Fruit fly (Drosophila melanogaster) whole organism, pupa: ENCODE data around the gene CG42580.

Experiments
- CG10348 ChIP-seq: fragments of 200-800 bp; sonication (Bioruptor generic); IDR thresholded peaks from 2 replicates; pipeline ENCODE4 v1.3.6; 2022; ENCODE audit warnings: missing biosample characterization, missing genetic modification characterization
- CG13204 ChIP-seq: fragments of 200-800 bp; sonication (Bioruptor generic); optimal IDR thresholded peaks from 2 replicates; lab custom pipeline; 2018; ENCODE audit warnings: missing biosample characterization, mild to moderate bottlenecking, missing genetic modification characterization, moderate library complexity
- CG14655 ChIP-seq: fragments of 200-800 bp; sonication (Bioruptor generic); optimal IDR thresholded peaks from 3 replicates; lab custom pipeline; 2017; ENCODE audit warnings: mild to moderate bottlenecking, missing biosample characterization, missing genetic modification reagents, missing genetic modification characterization
- CG15710 ChIP-seq: fragments of 200-800 bp; sonication (Bioruptor generic); optimal IDR thresholded peaks from 2 replicates; lab custom pipeline; 2018; ENCODE audit warnings: missing biosample characterization, mild to moderate bottlenecking, missing genetic modification characterization, moderate library complexity
- CG4496 ChIP-seq: fragments of 200-800 bp; sonication (Bioruptor generic); IDR thresholded peaks from 3 replicates; pipeline ENCODE4 v1.3.6; 2022; ENCODE audit warnings: missing biosample characterization, missing genetic modification characterization
- CG8159 ChIP-seq: fragments of 200-800 bp; sonication (Bioruptor generic); optimal IDR thresholded peaks from 3 replicates; lab custom pipeline; 2018; ENCODE audit warnings: missing biosample characterization, mild to moderate bottlenecking, missing genetic modification characterization, moderate library complexity
- CG9948 ChIP-seq: fragments of 200-800 bp; sonication (Bioruptor generic); optimal IDR thresholded peaks from 2 replicates; lab custom pipeline; 2018; ENCODE audit warnings: missing biosample characterization, mild to moderate bottlenecking, missing genetic modification characterization, moderate library complexity
- Ets98B ChIP-seq: fragments of 200-800 bp; sonication (Bioruptor generic); IDR thresholded peaks from 2 replicates; pipeline ENCODE4 v1.3.6; 2022; ENCODE audit warnings: missing biosample characterization, missing genetic modification characterization
- Pif1A ChIP-seq: fragments of 200-800 bp; sonication (Bioruptor generic); optimal IDR thresholded peaks from 3 replicates; lab custom pipeline; 2016; ENCODE audit warnings: missing biosample characterization, missing genetic modification characterization
- Pif1B ChIP-seq: fragments of 200-800 bp; sonication (Bioruptor generic); optimal IDR thresholded peaks from 3 replicates; lab custom pipeline; 2016; ENCODE audit warnings: missing biosample characterization, missing genetic modification characterization

The CG42580 gene

dm6 chrX:20612979-20613378, 38.9 kb downstream of the CG42580 start:
- no peak for TF ChIP-seq Pif1A (GFP tag; lab: Kevin White, UChicago)
- no peak for TF ChIP-seq CG14655 (GFP tag; lab: Kevin White, UChicago)
- TF ChIP-seq Pif1B (GFP tag; lab: Kevin White, UChicago) = no peak
- no peak for TF ChIP-seq CG10348 (GFP tag; lab: Robert Waterston, UW)
- TF ChIP-seq CG15710 (tag; lab: Kevin White, UChicago) = no peak
- TF ChIP-seq CG4496 (GFP tag; lab: Robert Waterston, UW) = no peak
- TF ChIP-seq CG9948 (tag; lab: Kevin White, UChicago) = no peak
- no peak for TF ChIP-seq CG13204 (GFP tag; lab: Kevin White, UChicago)
- no peak for TF ChIP-seq CG8159 (tag; lab: Kevin White, UChicago)

dm6 chrX:20623673-20624072, 49.6 kb downstream of the CG42580 start, which contains the start of gene RunxA:
RunxA (minus strand) TSS chrX:20623773.
- TF ChIP-seq Pif1A (GFP tag; lab: Kevin White, UChicago) = no peak
- no peak for TF ChIP-seq CG8159 (tag; lab: Kevin White, UChicago)
- TF ChIP-seq Ets98B (GFP tag; lab: Robert Waterston, UW) = no peak
- no peak for TF ChIP-seq CG4496 (GFP tag; lab: Robert Waterston, UW)
- TF ChIP-seq CG14655 (GFP tag; lab: Kevin White, UChicago) = no peak
- no peak for TF ChIP-seq CG10348 (GFP tag; lab: Robert Waterston, UW)
- TF ChIP-seq, all 21 proteins: peak for 0
